Worm (Caenorhabditis elegans) whole organism, L4/young adult: ENCODE data around the gene srlf-3.

Experiments
- W03F9.2 ChIP-seq: fragments of 150-350 bp; optimal IDR thresholded peaks from 2 replicates; lab custom pipeline; 2014; ENCODE audit warnings: missing biosample characterization, missing genetic modification characterization
- dao-5 ChIP-seq: sonication (generic microtip); optimal IDR thresholded peaks from 2 replicates; lab custom pipeline; 2016; ENCODE audit warnings: missing genotype, missing genetic modification characterization, moderate library complexity, missing compliant biosample characterization
- him-1 ChIP-seq: sonication (generic microtip); optimal IDR thresholded peaks from 2 replicates; lab custom pipeline; 2016; ENCODE audit warnings: missing genotype, missing genetic modification reagents, missing genetic modification characterization, missing compliant biosample characterization

ce11 chrIV:8513619-8514018 is 26.3 kb downstream of the srlf-3 start, which contains the start of gene cks-1:
- no peak for TF ChIP-seq W03F9.2 (tag; lab: Kevin White, UChicago)
- TF ChIP-seq dao-5 = no peak
- TF ChIP-seq him-1 (tag; lab: Kevin White, UChicago) = no peak
